Worm (Caenorhabditis elegans) whole organism, mixed stage, embryonic: ENCODE data around the gene cwp-5.
A peak's percentile ranks its signal among the peaks of the same experiment; 100 is the strongest.

Experiments used
- M03D4.4 ChIP-seq: sonication (generic microtip); optimal IDR thresholded peaks from 2 replicates; lab custom pipeline; 2017; ENCODE audit warnings: mild to moderate bottlenecking, missing genetic modification characterization, missing compliant biosample characterization
- bed-3 ChIP-seq: fragments of 200-800 bp; sonication (Bioruptor generic); optimal IDR thresholded peaks from 3 replicates; lab custom pipeline; 2018; ENCODE audit warnings: mild to moderate bottlenecking, missing genetic modification characterization, moderate library complexity, missing compliant biosample characterization
- blmp-1 ChIP-seq: fragments of 150-350 bp; optimal IDR thresholded peaks from 2 replicates; lab custom pipeline; 2014; ENCODE audit warnings: missing biosample characterization, missing genetic modification characterization
- ceh-39 ChIP-seq: fragments of 150-350 bp; optimal IDR thresholded peaks from 2 replicates; lab custom pipeline; 2014; ENCODE audit warnings: missing biosample characterization, missing genetic modification characterization
- ceh-43 ChIP-seq: fragments of 200-800 bp; sonication (Bioruptor generic); optimal IDR thresholded peaks from 2 replicates; lab custom pipeline; 2018; ENCODE audit warnings: mild to moderate bottlenecking, missing genetic modification characterization, moderate library complexity, missing compliant biosample characterization
- ceh-83 ChIP-seq: fragments of 200-800 bp; sonication (Bioruptor generic); optimal IDR thresholded peaks from 2 replicates; lab custom pipeline; 2018; ENCODE audit warnings: mild to moderate bottlenecking, missing genetic modification characterization, missing compliant biosample characterization
- ces-1 ChIP-seq: fragments of 150-350 bp; optimal IDR thresholded peaks from 2 replicates; lab custom pipeline; 2014; ENCODE audit warnings: missing biosample characterization, missing genetic modification reagents, missing genetic modification characterization
- cnd-1 ChIP-seq: fragments of 200-800 bp; sonication (Bioruptor generic); optimal IDR thresholded peaks from 2 replicates; lab custom pipeline; 2018; ENCODE audit warnings: mild to moderate bottlenecking, missing genetic modification characterization, missing compliant biosample characterization
- drap-1 ChIP-seq: fragments of 200-800 bp; sonication (Bioruptor generic); optimal IDR thresholded peaks from 3 replicates; lab custom pipeline; 2018; ENCODE audit warnings: mild to moderate bottlenecking, missing genetic modification characterization, missing compliant biosample characterization
- elt-3 ChIP-seq: fragments of 150-350 bp; optimal IDR thresholded peaks from 2 replicates; lab custom pipeline; 2014; ENCODE audit warnings: missing biosample characterization, missing genetic modification characterization
- flh-1 ChIP-seq: fragments of 200-800 bp; sonication (Bioruptor generic); optimal IDR thresholded peaks from 2 replicates; lab custom pipeline; 2018; ENCODE audit warnings: mild to moderate bottlenecking, missing genetic modification characterization, moderate library complexity, missing compliant biosample characterization
- hlh-1 ChIP-seq: fragments of 150-350 bp; optimal IDR thresholded peaks from 2 replicates; lab custom pipeline; 2014; ENCODE audit warnings: missing biosample characterization, missing genetic modification reagents, missing genetic modification characterization
- lin-13 ChIP-seq: fragments of 150-350 bp; optimal IDR thresholded peaks from 2 replicates; lab custom pipeline; 2014; ENCODE audit warnings: missing biosample characterization, missing genetic modification characterization
- lin-32 ChIP-seq: fragments of 200-800 bp; sonication (Bioruptor generic); optimal IDR thresholded peaks from 2 replicates; lab custom pipeline; 2018; ENCODE audit warnings: mild to moderate bottlenecking, missing genetic modification characterization, missing compliant biosample characterization
- lsy-2 ChIP-seq: fragments of 150-350 bp; optimal IDR thresholded peaks from 2 replicates; lab custom pipeline; 2014; ENCODE audit warnings: missing biosample characterization, missing genetic modification characterization
- mab-5 ChIP-seq: fragments of 150-350 bp; optimal IDR thresholded peaks from 2 replicates; lab custom pipeline; 2014; ENCODE audit warnings: missing biosample characterization, missing genetic modification characterization
- mep-1 ChIP-seq: fragments of 150-350 bp; optimal IDR thresholded peaks from 2 replicates; lab custom pipeline; 2017; ENCODE audit warnings: missing biosample characterization, missing genetic modification reagents, missing genetic modification characterization, inconsistent platforms
- mls-2 ChIP-seq: sonication (generic microtip); optimal IDR thresholded peaks from 2 replicates; lab custom pipeline; 2016; ENCODE audit warnings: mild to moderate bottlenecking, missing genetic modification characterization, moderate library complexity, missing compliant biosample characterization
- nhr-12 ChIP-seq: fragments of 150-350 bp; optimal IDR thresholded peaks from 2 replicates; lab custom pipeline; 2014; ENCODE audit warnings: missing biosample characterization, missing genetic modification characterization
- nhr-2 ChIP-seq: fragments of 150-350 bp; optimal IDR thresholded peaks from 2 replicates; lab custom pipeline; 2014; ENCODE audit warnings: missing biosample characterization, missing genetic modification characterization
- nhr-237 ChIP-seq: fragments of 150-350 bp; optimal IDR thresholded peaks from 2 replicates; lab custom pipeline; 2014; ENCODE audit warnings: missing biosample characterization, missing genetic modification characterization
- nhr-28 ChIP-seq: fragments of 150-350 bp; optimal IDR thresholded peaks from 2 replicates; lab custom pipeline; 2014; ENCODE audit warnings: missing biosample characterization, missing genetic modification characterization
- sem-2 ChIP-seq: fragments of 200-800 bp; sonication (Bioruptor generic); optimal IDR thresholded peaks from 2 replicates; lab custom pipeline; 2018; ENCODE audit warnings: mild to moderate bottlenecking, missing genetic modification characterization, missing compliant biosample characterization
- snpc-4 ChIP-seq: fragments of 150-350 bp; optimal IDR thresholded peaks from 2 replicates; lab custom pipeline; 2014; ENCODE audit warnings: missing biosample characterization, missing genetic modification characterization
- sptf-1 ChIP-seq: sonication (generic microtip); optimal IDR thresholded peaks from 2 replicates; lab custom pipeline; 2017; ENCODE audit warnings: mild to moderate bottlenecking, missing genetic modification characterization, moderate library complexity, missing compliant biosample characterization
- unc-120 ChIP-seq: sonication (generic microtip); optimal IDR thresholded peaks from 2 replicates; lab custom pipeline; 2017; ENCODE audit warnings: missing genetic modification characterization, missing compliant biosample characterization; ENCODE audit not compliant: poor library complexity, severe bottlenecking
- unc-39 ChIP-seq: fragments of 150-350 bp; optimal IDR thresholded peaks from 2 replicates; lab custom pipeline; 2014; ENCODE audit warnings: missing biosample characterization, missing genetic modification characterization
- ztf-11 ChIP-seq: fragments of 150-350 bp; optimal IDR thresholded peaks from 2 replicates; lab custom pipeline; 2014; ENCODE audit warnings: missing biosample characterization, missing genetic modification characterization

The cwp-5 gene

DNA sequence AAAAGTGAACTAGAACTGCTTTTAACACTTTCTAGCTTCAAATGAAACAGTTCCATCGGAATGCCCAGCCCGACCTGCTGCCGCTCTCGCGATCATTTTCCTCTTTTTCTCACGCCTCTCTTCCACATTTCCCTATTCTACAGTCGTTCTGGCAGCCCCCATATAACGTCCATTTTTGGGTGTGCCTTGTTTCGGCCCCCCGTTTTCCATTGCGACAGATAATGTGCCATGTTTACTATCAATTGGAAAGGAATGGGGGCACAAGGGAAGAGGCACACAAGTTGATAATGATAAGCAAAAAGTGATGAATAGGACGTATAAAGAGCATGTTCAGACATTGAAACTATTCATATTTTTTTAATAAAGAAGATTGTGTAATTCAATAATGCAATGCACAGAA is 30.8 kb downstream of the cwp-5 start:
- no peak for TF ChIP-seq bed-3 (GFP tag; lab: Kevin White, UChicago)
- TF ChIP-seq, all 35 proteins: peak for 0

DNA sequence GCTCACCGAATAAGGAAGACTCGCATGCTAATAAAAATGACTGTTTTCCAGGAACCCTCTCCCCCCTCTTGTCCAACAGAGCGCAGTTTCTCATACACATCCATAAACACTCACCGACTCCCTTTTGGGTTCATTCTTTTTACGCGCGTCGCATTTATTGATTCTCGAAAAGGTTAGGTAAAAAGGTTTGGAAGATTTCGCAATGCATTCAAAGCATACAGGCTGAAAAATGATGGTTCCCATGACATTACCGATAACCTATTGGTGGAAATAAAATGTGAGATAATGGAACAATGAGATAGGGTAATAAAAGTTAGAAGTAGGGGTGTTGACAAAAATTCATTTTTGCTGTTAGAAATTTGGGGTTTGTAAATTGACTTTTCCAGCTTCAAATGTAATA is 31.3 kb downstream of the cwp-5 start:
- TF ChIP-seq ceh-43 (GFP tag; lab: Kevin White, UChicago), result no peak
- no peak for TF ChIP-seq flh-1 (GFP tag; lab: Kevin White, UChicago)

DNA sequence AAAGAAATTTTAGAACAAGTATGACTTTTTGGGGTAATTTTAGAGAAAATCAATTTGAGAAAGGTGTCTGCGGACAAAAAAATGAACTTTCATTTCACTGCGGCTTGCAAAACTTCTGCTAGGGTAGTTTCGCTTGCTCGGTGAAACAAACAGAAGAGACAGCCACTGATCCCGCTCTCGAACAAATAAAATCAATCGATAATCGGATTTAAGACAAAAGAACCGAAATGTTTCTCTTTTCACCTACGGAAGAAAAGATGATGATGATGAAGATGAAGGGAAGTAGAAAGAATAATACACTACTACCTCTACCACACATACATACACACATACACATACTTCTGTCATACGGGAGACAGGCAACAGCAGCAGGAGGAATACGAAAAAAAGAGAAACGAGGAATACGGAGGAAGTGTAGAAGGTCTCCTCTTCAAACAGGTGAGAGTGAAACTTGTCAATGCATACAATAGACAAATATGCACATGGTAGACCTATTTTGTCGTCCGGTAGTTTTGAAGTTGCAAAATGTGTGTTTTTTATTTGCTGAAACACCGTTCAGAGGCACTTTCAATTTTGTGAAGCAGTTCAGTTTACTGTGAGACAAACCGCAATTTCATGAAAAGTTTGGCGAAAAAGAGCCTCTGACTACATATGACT is 32.5 kb downstream of the cwp-5 start:
- TF ChIP-seq unc-39, result no peak
- no peak for TF ChIP-seq ces-1 (GFP tag; lab: Kevin White, UChicago)
- TF ChIP-seq ceh-83, result no peak
- TF ChIP-seq bed-3 (GFP tag; lab: Kevin White, UChicago), result no peak

DNA sequence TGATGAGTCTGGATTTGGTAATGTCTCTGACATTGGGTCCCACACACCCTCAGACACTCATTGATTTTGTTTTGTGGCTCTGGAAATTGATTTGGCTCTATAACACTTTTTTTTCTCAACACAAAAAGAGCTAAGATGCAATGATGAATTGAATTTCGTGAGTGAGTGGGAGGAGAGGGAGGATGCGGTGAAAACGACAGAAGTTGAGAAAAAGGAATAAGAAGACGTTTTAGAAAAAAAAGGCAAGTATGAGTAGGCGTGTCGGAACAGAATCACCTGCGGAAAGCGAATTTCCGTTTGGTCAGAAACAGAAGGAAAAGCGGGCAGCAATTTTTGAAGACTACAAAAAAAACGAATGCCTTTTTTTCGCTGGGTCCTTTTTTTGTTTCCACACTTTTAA is 34.0 kb downstream of the cwp-5 start:
- TF ChIP-seq mab-5 (no peak), nhr-12 (no peak), snpc-4 (no peak), nhr-28 (tag; lab: Kevin White, UChicago) (no peak), ceh-83 (no peak), unc-39 (no peak), ces-1 (GFP tag; lab: Kevin White, UChicago) (peak; percentile 11), mls-2 (tag; lab: Kevin White, UChicago) (no peak)

DNA sequence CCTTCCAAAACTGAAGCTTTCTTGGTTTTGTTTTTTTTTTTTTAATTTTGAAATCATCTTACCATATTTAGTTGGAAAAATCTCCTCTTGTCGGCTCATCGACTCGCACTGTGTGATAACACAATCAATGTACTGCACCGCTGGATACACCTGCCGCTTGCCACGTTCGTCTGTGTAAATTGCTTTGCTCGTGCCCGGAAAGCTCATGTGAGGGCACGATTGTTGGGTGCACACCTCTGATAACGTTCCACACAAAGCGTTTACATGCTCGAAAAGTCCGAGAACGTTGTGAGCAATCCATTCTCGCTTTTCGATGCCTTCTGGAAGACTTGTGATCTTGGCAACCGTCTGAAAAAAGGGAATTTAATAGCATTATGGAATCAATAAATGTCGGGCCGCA is 35.2 kb downstream of the cwp-5 start:
- TF ChIP-seq ces-1 (GFP tag; lab: Kevin White, UChicago) (peak; percentile 28), blmp-1 (tag; lab: Kevin White, UChicago) (no peak)

DNA sequence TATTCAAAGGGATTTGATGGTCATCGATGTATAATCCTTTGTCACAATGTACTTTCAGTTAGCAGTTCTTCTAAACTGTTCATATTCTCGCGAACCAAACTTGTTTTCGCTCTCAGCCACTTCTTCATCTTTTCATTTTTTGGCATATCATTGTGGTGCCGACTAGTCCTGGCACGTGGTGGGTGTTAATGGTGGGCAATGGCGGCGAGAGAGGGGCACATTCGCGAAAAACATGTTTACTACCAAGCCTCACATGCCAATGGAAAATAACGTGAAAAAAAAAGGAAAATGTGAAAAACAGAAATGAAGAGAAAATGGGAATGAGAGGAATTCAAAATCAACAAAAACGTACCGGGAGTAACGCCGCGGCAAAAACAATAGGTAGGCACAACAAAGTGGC is 42.7 kb downstream of the cwp-5 start:
- TF ChIP-seq ceh-83, result no peak
- no peak for TF ChIP-seq bed-3 (GFP tag; lab: Kevin White, UChicago)
- TF ChIP-seq M03D4.4 (tag; lab: Kevin White, UChicago), result no peak
- TF ChIP-seq ceh-39 (tag; lab: Kevin White, UChicago), result no peak
- no peak for TF ChIP-seq hlh-1 (tag; lab: Kevin White, UChicago)
- no peak for TF ChIP-seq elt-3 (tag; lab: Kevin White, UChicago)
- no peak for TF ChIP-seq lin-32 (GFP tag; lab: Kevin White, UChicago)
- no peak for TF ChIP-seq sptf-1
- no peak for TF ChIP-seq mep-1
- TF ChIP-seq flh-1 (GFP tag; lab: Kevin White, UChicago), result no peak
- no peak for TF ChIP-seq cnd-1 (tag; lab: Kevin White, UChicago)
- no peak for TF ChIP-seq unc-120 (tag; lab: Kevin White, UChicago)
- no peak for TF ChIP-seq lin-13 (tag; lab: Kevin White, UChicago)
- no peak for TF ChIP-seq nhr-237
- no peak for TF ChIP-seq lsy-2 (tag; lab: Kevin White, UChicago)
- no peak for TF ChIP-seq ces-1 (GFP tag; lab: Kevin White, UChicago)
- no peak for TF ChIP-seq drap-1 (GFP tag; lab: Kevin White, UChicago)
- TF ChIP-seq mls-2 (tag; lab: Kevin White, UChicago), result no peak
- no peak for TF ChIP-seq sem-2 (GFP tag; lab: Kevin White, UChicago)
- TF ChIP-seq nhr-12, result no peak

DNA sequence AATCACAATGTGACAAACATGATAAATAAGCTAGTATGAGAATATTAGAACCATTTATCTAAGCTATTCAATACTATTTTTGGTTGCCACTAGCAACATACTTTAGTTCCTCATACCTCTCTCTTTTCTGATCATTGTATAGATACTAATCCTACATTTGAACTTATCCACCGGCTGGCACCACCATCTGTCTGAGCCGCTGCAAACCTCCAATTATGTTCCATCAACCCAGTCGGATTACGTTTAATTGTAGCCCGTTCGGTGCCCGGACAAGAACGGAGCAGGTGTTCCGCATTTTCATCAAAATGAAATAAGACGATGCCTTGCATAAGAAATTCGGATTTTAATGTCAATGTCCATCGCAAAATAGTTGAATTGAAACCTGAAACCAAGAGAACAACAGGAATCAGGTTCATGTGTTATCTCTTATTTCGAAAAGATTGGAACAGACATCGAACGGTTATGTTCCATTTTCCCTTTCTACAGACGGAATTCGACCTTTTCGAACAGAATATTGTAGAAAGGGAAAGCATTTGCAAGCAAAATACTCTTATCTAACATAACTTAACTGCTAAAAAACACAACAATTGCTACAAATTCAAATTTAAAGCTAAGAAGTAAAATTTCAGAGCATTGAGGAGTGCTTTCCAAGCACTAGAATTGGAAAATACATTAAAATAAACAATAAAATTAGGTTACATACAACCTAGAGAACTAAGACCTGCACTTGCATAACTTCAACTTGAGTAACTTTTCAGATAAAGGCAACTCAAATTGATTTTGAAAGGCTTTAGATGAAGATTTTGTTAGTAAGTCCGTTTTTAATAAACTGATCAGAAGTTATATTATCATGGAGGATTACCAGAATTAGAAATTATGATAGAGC is 43.5 kb downstream of the cwp-5 start:
- TF ChIP-seq nhr-28 (tag; lab: Kevin White, UChicago) (no peak), lin-32 (GFP tag; lab: Kevin White, UChicago) (peak; percentile 95), ceh-83 (no peak), bed-3 (GFP tag; lab: Kevin White, UChicago) (no peak), sem-2 (GFP tag; lab: Kevin White, UChicago) (no peak), nhr-2 (tag; lab: Kevin White, UChicago) (peak; percentile 97), ces-1 (GFP tag; lab: Kevin White, UChicago) (peak; percentile 64), blmp-1 (tag; lab: Kevin White, UChicago) (peak; percentile 79), ceh-43 (GFP tag; lab: Kevin White, UChicago) (peak; percentile 47), snpc-4 (no peak), hlh-1 (tag; lab: Kevin White, UChicago) (no peak), drap-1 (GFP tag; lab: Kevin White, UChicago) (no peak), mls-2 (tag; lab: Kevin White, UChicago) (peak; percentile 31), unc-120 (tag; lab: Kevin White, UChicago) (no peak), ztf-11 (tag; lab: Kevin White, UChicago) (peak; percentile 71), sptf-1 (peak; percentile 72), cnd-1 (tag; lab: Kevin White, UChicago) (peak; percentile 97)
